Worm (Caenorhabditis elegans) whole organism, L4/young adult: ENCODE data around the gene R09H10.5.

Experiments
- W03F9.2 ChIP-seq: fragments of 150-350 bp; optimal IDR thresholded peaks from 2 replicates; lab custom pipeline; 2014; ENCODE audit warnings: missing biosample characterization, missing genetic modification characterization
- dao-5 ChIP-seq: sonication (generic microtip); optimal IDR thresholded peaks from 2 replicates; lab custom pipeline; 2016; ENCODE audit warnings: missing genotype, missing genetic modification characterization, moderate library complexity, missing compliant biosample characterization
- him-1 ChIP-seq: sonication (generic microtip); optimal IDR thresholded peaks from 2 replicates; lab custom pipeline; 2016; ENCODE audit warnings: missing genotype, missing genetic modification reagents, missing genetic modification characterization, missing compliant biosample characterization

DNA sequence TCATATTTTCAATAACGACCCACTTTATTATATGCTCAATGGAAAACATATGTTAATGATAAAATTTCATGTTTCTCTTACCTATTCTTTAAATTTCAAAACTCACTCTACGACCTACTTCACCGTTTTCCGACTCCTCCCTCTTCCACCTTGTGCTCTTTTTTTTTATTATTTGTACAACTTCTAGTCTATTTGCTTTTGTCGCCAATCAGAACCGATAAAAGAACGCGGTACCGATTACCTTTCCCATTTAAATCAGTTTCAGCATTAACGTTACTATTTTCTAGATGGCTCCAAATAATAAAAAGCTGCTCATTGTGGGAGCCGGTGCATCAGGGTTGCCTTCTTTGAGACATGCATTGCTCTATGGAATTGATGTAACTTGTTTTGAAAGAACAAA is 33.1 kb upstream of the R09H10.5 start, which contains the start of gene fmo-1:
- TF ChIP-seq him-1 (no peak), dao-5 (tag; lab: Kevin White, UChicago) (no peak), W03F9.2 (tag; lab: Kevin White, UChicago) (no peak)
